Fruit fly (Drosophila melanogaster): Measurements from ENCODE around the gene CG13102.

The CG13102 gene

dm6 chr2L:8987251-8987937, 24.6 kb upstream of the CG13102 start (continued):
- no peak for TF ChIP-seq tx (GFP tag; optimal IDR thresholded peaks at IDR 0.05)
- no peak for TF ChIP-seq CG12942 (GFP tag; optimal IDR thresholded peaks at IDR 0.05)
- TF ChIP-seq chif (GFP tag; optimal IDR thresholded peaks at IDR 0.05) = no peak
- no peak for TF ChIP-seq D19A (tag; optimal IDR thresholded peaks at IDR 0.05)
- TF ChIP-seq Sox102F (GFP tag; optimal IDR thresholded peaks at IDR 0.05) = no peak
- TF ChIP-seq grn (GFP tag; optimal IDR thresholded peaks at IDR 0.05) = peak; percentile 31
- TF ChIP-seq row (GFP tag; IDR thresholded peaks at IDR 0.05) = no peak
- TF ChIP-seq ase (GFP tag; IDR thresholded peaks at IDR 0.05) = no peak
- TF ChIP-seq mirr (GFP tag; optimal IDR thresholded peaks at IDR 0.05) = peak; percentile 84
- no peak for TF ChIP-seq dati (GFP tag; IDR thresholded peaks at IDR 0.05)
- no peak for TF ChIP-seq CG8388 (GFP tag; optimal IDR thresholded peaks at IDR 0.05)
- TF ChIP-seq chm (GFP tag; IDR thresholded peaks at IDR 0.05) = no peak
- no peak for TF ChIP-seq Vsx1 (GFP tag; optimal IDR thresholded peaks at IDR 0.05)
- TF ChIP-seq Poxn (GFP tag; IDR thresholded peaks at IDR 0.05) = no peak
- no peak for TF ChIP-seq CG1792 (GFP tag; optimal IDR thresholded peaks at IDR 0.05)
- TF ChIP-seq CG3838 (GFP tag; optimal IDR thresholded peaks at IDR 0.05) = no peak
- TF ChIP-seq Eip74EF (GFP tag; optimal IDR thresholded peaks at IDR 0.05) = peak in 1 of 2 experiments; percentile 67
- TF ChIP-seq chinmo (GFP tag; IDR thresholded peaks at IDR 0.05; ENCODE audit: partially characterized antibody) = 0 out of 4 replicates have a peak, but pooled peaks have one; percentile 44

dm6 chr2L:8989037-8989591, 22.9 kb upstream of the CG13102 start, which contains the start of gene rost:
rost (minus strand) TSS chr2L:8989539.
- TF ChIP-seq CG3995 (GFP tag; optimal IDR thresholded peaks at IDR 0.05) (no peak), CG2202 (tag; optimal IDR thresholded peaks at IDR 0.05) (no peak), nom (GFP tag; optimal IDR thresholded peaks at IDR 0.05) (peak; percentile 57), Hr39 (optimal IDR thresholded peaks at IDR 0.05) (no peak), CG12104 (GFP tag; optimal IDR thresholded peaks at IDR 0.05) (no peak), Hmr (GFP tag; optimal IDR thresholded peaks at IDR 0.05) (no peak), tup (GFP tag; optimal IDR thresholded peaks at IDR 0.05) (no peak), CTCF (GFP tag; optimal IDR thresholded peaks at IDR 0.05) (no peak), chn (GFP tag; optimal IDR thresholded peaks at IDR 0.05) (no peak), CG13296 (GFP tag; optimal IDR thresholded peaks at IDR 0.05) (no peak), dmrt11E (tag; optimal IDR thresholded peaks at IDR 0.05) (no peak), CG4404 (GFP tag; IDR thresholded peaks at IDR 0.05) (no peak), Sin3A (optimal IDR thresholded peaks at IDR 0.05) (no peak), Trl (optimal IDR thresholded peaks at IDR 0.05) (peak; percentile 11 to 57), Trl (GFP tag; optimal IDR thresholded peaks at IDR 0.05) (no peak), CG1529 (GFP tag; optimal IDR thresholded peaks at IDR 0.05) (no peak), CG11504 (tag; optimal IDR thresholded peaks at IDR 0.05) (no peak), Nf-YC (tag; optimal IDR thresholded peaks at IDR 0.05) (no peak), ATbp (GFP tag; optimal IDR thresholded peaks at IDR 0.05) (no peak), CG10959 (GFP tag; IDR thresholded peaks at IDR 0.05) (no peak), ranshi (GFP tag; IDR thresholded peaks at IDR 0.05) (no peak), lab (GFP tag; optimal IDR thresholded peaks at IDR 0.05) (peak; percentile 25), CG14441 (GFP tag; IDR thresholded peaks at IDR 0.05) (no peak), Pdp1 (GFP tag; optimal IDR thresholded peaks at IDR 0.05) (peak in 1 of 2 experiments; percentile 69), Deaf1 (tag; optimal IDR thresholded peaks at IDR 0.05) (peak; percentile 94), CG7963 (GFP tag; IDR thresholded peaks at IDR 0.05; ENCODE audit: partially characterized antibody) (no peak), vnd (GFP tag; IDR thresholded peaks at IDR 0.05; ENCODE audit: partially characterized antibody) (no peak), CG2120 (GFP tag; optimal IDR thresholded peaks at IDR 0.05) (no peak), Mes4 (GFP tag; optimal IDR thresholded peaks at IDR 0.05) (no peak), CG2116 (GFP tag; optimal IDR thresholded peaks at IDR 0.05) (no peak), CG2129 (GFP tag; IDR thresholded peaks at IDR 0.05; ENCODE audit: partially characterized antibody) (no peak), CG7745 (tag; optimal IDR thresholded peaks at IDR 0.05) (no peak), ERR (GFP tag; optimal IDR thresholded peaks at IDR 0.05) (no peak)
